Worm (Caenorhabditis elegans) whole organism, mixed stage, embryonic: Measurements from ENCODE around the gene srz-12.

Experiments
- blmp-1 ChIP-seq: fragments of 150-350 bp; optimal IDR thresholded peaks from 2 replicates; lab custom pipeline; 2014; ENCODE audit warnings: missing biosample characterization, missing genetic modification characterization
- elt-3 ChIP-seq: fragments of 150-350 bp; optimal IDR thresholded peaks from 2 replicates; lab custom pipeline; 2014; ENCODE audit warnings: missing biosample characterization, missing genetic modification characterization
- flh-1 ChIP-seq: fragments of 200-800 bp; sonication (Bioruptor generic); optimal IDR thresholded peaks from 2 replicates; lab custom pipeline; 2018; ENCODE audit warnings: mild to moderate bottlenecking, missing genetic modification characterization, moderate library complexity, missing compliant biosample characterization
- lin-13 ChIP-seq: fragments of 150-350 bp; optimal IDR thresholded peaks from 2 replicates; lab custom pipeline; 2014; ENCODE audit warnings: missing biosample characterization, missing genetic modification characterization
- mab-5 ChIP-seq: fragments of 150-350 bp; optimal IDR thresholded peaks from 2 replicates; lab custom pipeline; 2014; ENCODE audit warnings: missing biosample characterization, missing genetic modification characterization
- nhr-28 ChIP-seq: fragments of 150-350 bp; optimal IDR thresholded peaks from 2 replicates; lab custom pipeline; 2014; ENCODE audit warnings: missing biosample characterization, missing genetic modification characterization
- pha-4 ChIP-seq: fragments of 150-350 bp; optimal IDR thresholded peaks from 2 replicates; lab custom pipeline; 2018; ENCODE audit warnings: missing biosample characterization, missing genetic modification reagents, missing genetic modification characterization
- sptf-1 ChIP-seq: sonication (generic microtip); optimal IDR thresholded peaks from 2 replicates; lab custom pipeline; 2017; ENCODE audit warnings: mild to moderate bottlenecking, missing genetic modification characterization, moderate library complexity, missing compliant biosample characterization
- unc-120 ChIP-seq: sonication (generic microtip); optimal IDR thresholded peaks from 2 replicates; lab custom pipeline; 2017; ENCODE audit warnings: missing genetic modification characterization, missing compliant biosample characterization; ENCODE audit not compliant: poor library complexity, severe bottlenecking
- unc-62 ChIP-seq: fragments of 150-350 bp; optimal IDR thresholded peaks from 2 replicates; lab custom pipeline; 2014; ENCODE audit warnings: missing biosample characterization, missing genetic modification reagents, missing genetic modification characterization
- ztf-11 ChIP-seq: fragments of 150-350 bp; optimal IDR thresholded peaks from 2 replicates; lab custom pipeline; 2014; ENCODE audit warnings: missing biosample characterization, missing genetic modification characterization

- TF ChIP-seq ztf-11, result no peak
- TF ChIP-seq sptf-1 (tag; lab: Kevin White, UChicago), result no peak
- TF ChIP-seq flh-1 (GFP tag; lab: Kevin White, UChicago), result no peak
- no peak for TF ChIP-seq nhr-28
- TF ChIP-seq mab-5 (tag; lab: Kevin White, UChicago), result no peak
- TF ChIP-seq blmp-1 (tag; lab: Kevin White, UChicago), result no peak
- TF ChIP-seq lin-13, result no peak
- no peak for TF ChIP-seq pha-4
- TF ChIP-seq elt-3 (tag; lab: Kevin White, UChicago), result no peak
- TF ChIP-seq unc-62, result no peak
- no peak for TF ChIP-seq unc-120 (tag; lab: Kevin White, UChicago)
These were observed 28.9 kb downstream of the srz-12 start, which contains the start of gene srbc-54 for ce11 chrV:15833622-15834021.
